Worm (Caenorhabditis elegans): ENCODE data around the gene F41B5.1.
"Not testable (repeated sequence)": the region's sequence is repeated elsewhere in the genome, so short reads cannot be mapped to it uniquely, and the experiment has no call there.

Gene F41B5.1

ce11 chrV:2255191-2255590 lies at the start of gene F41B5.1:
F41B5.1 (plus strand) TSS chrV:2255533.
- not testable (repeated sequence) for TF ChIP-seq zip-5, tbx-2, hlh-8 (tag; optimal IDR thresholded peaks at IDR 0.05)

ce11 chrV:2206181-2206580 lies 49.2 kb upstream of the F41B5.1 start, which contains the start of gene srt-40:
srt-40 (minus strand) TSS chrV:2206281.
- TF ChIP-seq pros-1 (tag; optimal IDR thresholded peaks at IDR 0.05) (no peak), gmeb-2 (tag; optimal IDR thresholded peaks at IDR 0.05) (no peak), ahr-1 (tag; optimal IDR thresholded peaks at IDR 0.05) (no peak), unc-55 (GFP tag; optimal IDR thresholded peaks at IDR 0.05) (no peak), pat-9 (tag; optimal IDR thresholded peaks at IDR 0.05) (no peak), ama-1 (optimal IDR thresholded peaks at IDR 0.05) (no peak), T23F11.4 (GFP tag; optimal IDR thresholded peaks at IDR 0.05) (no peak), ceh-18 (tag; optimal IDR thresholded peaks at IDR 0.05) (no peak), rnt-1 (tag; optimal IDR thresholded peaks at IDR 0.05) (no peak), C08G9.2 (tag; optimal IDR thresholded peaks at IDR 0.05) (no peak), unc-42 (tag; optimal IDR thresholded peaks at IDR 0.05) (no peak), tbx-7 (tag; optimal IDR thresholded peaks at IDR 0.05) (no peak), tbx-2 (tag; optimal IDR thresholded peaks at IDR 0.05) (no peak), npax-4 (tag; optimal IDR thresholded peaks at IDR 0.05) (no peak)

- no peak for TF ChIP-seq ceh-22 (tag; optimal IDR thresholded peaks at IDR 0.05)
- no peak for TF ChIP-seq C38D4.7 (GFP tag; optimal IDR thresholded peaks at IDR 0.05)
- no peak for TF ChIP-seq lin-11 (tag; optimal IDR thresholded peaks at IDR 0.05)
- TF ChIP-seq odd-2 (tag; optimal IDR thresholded peaks at IDR 0.05) = no peak
- no peak for TF ChIP-seq elt-2 (tag; optimal IDR thresholded peaks at IDR 0.05)
- no peak for TF ChIP-seq tbx-2 (tag; optimal IDR thresholded peaks at IDR 0.05)
- TF ChIP-seq sox-4 (tag; optimal IDR thresholded peaks at IDR 0.05) = no peak
- no peak for TF ChIP-seq hlh-6 (tag; optimal IDR thresholded peaks at IDR 0.05)
- TF ChIP-seq fax-1 (tag; optimal IDR thresholded peaks at IDR 0.05) = no peak
- no peak for TF ChIP-seq T23F11.4 (GFP tag; optimal IDR thresholded peaks at IDR 0.05)
- no peak for TF ChIP-seq ztf-16 (tag; optimal IDR thresholded peaks at IDR 0.05)
- TF ChIP-seq eyg-1 (tag; optimal IDR thresholded peaks at IDR 0.05) = no peak
- no peak for TF ChIP-seq npax-4 (tag; optimal IDR thresholded peaks at IDR 0.05)
- no peak for TF ChIP-seq ceh-30 (tag; optimal IDR thresholded peaks at IDR 0.05)
- no peak for TF ChIP-seq sox-2 (GFP tag; IDR thresholded peaks at IDR 0.05)
- TF ChIP-seq fkh-10 (GFP tag; optimal IDR thresholded peaks at IDR 0.05) = no peak
Observed at ce11 chrV:2206801-2207200, 48.5 kb upstream of the F41B5.1 start, which contains the start of gene svh-11. svh-11 (plus strand) TSS chrV:2207101.

ce11 chrV:2207527-2207926 lies 47.8 kb upstream of the F41B5.1 start:
- TF ChIP-seq nfya-1 (tag; optimal IDR thresholded peaks at IDR 0.05) = peak; percentile 92
- TF ChIP-seq C38D4.7 (GFP tag; optimal IDR thresholded peaks at IDR 0.05) = no peak

ce11 chrV:2211936-2212335 lies 43.4 kb upstream of the F41B5.1 start, which contains the start of gene nhr-133:
nhr-133 (minus strand) TSS chrV:2212118.
- TF ChIP-seq pha-4 (tag; optimal IDR thresholded peaks at IDR 0.05) = no peak
- peak; percentile 37 for TF ChIP-seq hlh-30 (tag; optimal IDR thresholded peaks at IDR 0.05; ENCODE audit: insufficient read depth)

ce11 chrV:2214428-2215038 lies 40.8 kb upstream of the F41B5.1 start, which contains the start of gene nhr-184:
nhr-184 (minus strand) TSS chrV:2214478.
- no peak for TF ChIP-seq pros-1 (tag; optimal IDR thresholded peaks at IDR 0.05)
